Worm (Caenorhabditis elegans) whole organism, L4 larva: ENCODE data around the gene slc-25A10.

Experiments used
- D1046.2 ChIP-seq: fragments of 200-800 bp; sonication (Bioruptor generic); IDR thresholded peaks from 2 replicates; pipeline ENCODE4 v1.3.6; 2022; ENCODE audit warnings: missing genetic modification characterization, missing compliant biosample characterization
- F26F4.8 ChIP-seq: fragments of 200-800 bp; sonication (Bioruptor generic); conservative IDR thresholded peaks from 2 replicates; pipeline ENCODE4 v1.3.6; 2022; ENCODE audit warnings: missing genetic modification characterization, missing compliant biosample characterization
- R02D3.7 ChIP-seq: fragments of 150-350 bp; sonication (generic microtip); optimal IDR thresholded peaks from 3 replicates; lab custom pipeline; 2014; ENCODE audit warnings: missing biosample characterization, missing genetic modification characterization
- Y48G9A.11 ChIP-seq: fragments of 200-800 bp; sonication (Bioruptor generic); IDR thresholded peaks from 2 replicates; pipeline ENCODE4 v1.3.6; 2022; ENCODE audit warnings: missing genetic modification reagents, missing genetic modification characterization, missing compliant biosample characterization
- Y5F2A.4 ChIP-seq: fragments of 200-800 bp; sonication (Bioruptor generic); optimal IDR thresholded peaks from 2 replicates; lab custom pipeline; 2018; ENCODE audit warnings: mild to moderate bottlenecking, missing genetic modification characterization, missing compliant biosample characterization
- ZK337.2 ChIP-seq: fragments of 200-800 bp; sonication (Bioruptor generic); IDR thresholded peaks from 2 replicates; pipeline ENCODE4 v1.3.6; 2022; ENCODE audit warnings: missing genetic modification reagents, missing genetic modification characterization, missing compliant biosample characterization
- ZK546.5 ChIP-seq, 2 experiments: sonication (generic microtip); optimal IDR thresholded peaks; 2 replicates each; lab custom pipeline; 2017; ENCODE audit warnings: missing biosample characterization in 2 of 2, missing genetic modification characterization in 2 of 2
- arid-1 ChIP-seq: fragments of 200-800 bp; sonication (Bioruptor generic); conservative IDR thresholded peaks from 2 replicates; pipeline ENCODE4 v1.3.6; 2022; ENCODE audit warnings: missing genetic modification reagents, missing genetic modification characterization, missing compliant biosample characterization
- attf-4 ChIP-seq: sonication (generic microtip); optimal IDR thresholded peaks from 3 replicates; lab custom pipeline; 2017; ENCODE audit warnings: missing biosample characterization, missing genetic modification characterization
- ceh-20 ChIP-seq: fragments of 200-800 bp; sonication (Bioruptor generic); IDR thresholded peaks from 2 replicates; pipeline ENCODE4 v1.3.6; 2022; ENCODE audit warnings: missing genetic modification reagents, missing genetic modification characterization, missing compliant biosample characterization
- ceh-82 ChIP-seq: sonication (generic microtip); optimal IDR thresholded peaks from 2 replicates; lab custom pipeline; 2017; ENCODE audit warnings: missing biosample characterization, missing genetic modification characterization
- ces-1 ChIP-seq: fragments of 150-350 bp; sonication (generic microtip); optimal IDR thresholded peaks from 4 replicates; lab custom pipeline; 2014; ENCODE audit warnings: missing biosample characterization, missing genetic modification reagents, missing genetic modification characterization
- daf-12 ChIP-seq: fragments of 150-350 bp; optimal IDR thresholded peaks from 2 replicates; lab custom pipeline; 2014; ENCODE audit warnings: missing biosample characterization, missing genetic modification reagents, missing genetic modification characterization
- daf-19 ChIP-seq: fragments of 200-800 bp; sonication (Bioruptor generic); conservative IDR thresholded peaks from 2 replicates; pipeline ENCODE4 v1.3.6; 2022; ENCODE audit warnings: missing genetic modification characterization, missing compliant biosample characterization
- dmd-8 ChIP-seq: fragments of 200-800 bp; sonication (Bioruptor generic); IDR thresholded peaks from 2 replicates; pipeline ENCODE4 v1.3.6; 2022; ENCODE audit warnings: missing genetic modification characterization, missing compliant biosample characterization
- dpl-1 ChIP-seq: fragments of 150-350 bp; optimal IDR thresholded peaks from 2 replicates; lab custom pipeline; 2014; ENCODE audit warnings: missing biosample characterization, missing genetic modification reagents, missing genetic modification characterization
- dve-1 ChIP-seq: sonication (generic microtip); optimal IDR thresholded peaks from 2 replicates; lab custom pipeline; 2017; ENCODE audit warnings: antibody characterized with exemption, mild to moderate bottlenecking, missing genetic modification characterization, missing compliant biosample characterization; ENCODE audit not compliant: insufficient read depth
- fos-1 ChIP-seq: fragments of 150-350 bp; optimal IDR thresholded peaks from 2 replicates; lab custom pipeline; 2014; ENCODE audit warnings: missing biosample characterization, missing genetic modification characterization
- gei-8 ChIP-seq: fragments of 200-800 bp; sonication (Bioruptor generic); optimal IDR thresholded peaks from 2 replicates; lab custom pipeline; 2018; ENCODE audit warnings: mild to moderate bottlenecking, missing genetic modification characterization, missing compliant biosample characterization
- hif-1 ChIP-seq, 2 experiments: sonication (generic microtip); optimal IDR thresholded peaks; 2 replicates each; lab custom pipeline; 2016 to 2017; ENCODE audit warnings: missing compliant biosample characterization in 2 of 2, missing genetic modification characterization in 2 of 2, missing genetic modification reagents in 2 of 2, missing genotype in 2 of 2, mild to moderate bottlenecking in 1 of 2
- hmg-1.1 ChIP-seq: fragments of 200-800 bp; sonication (Bioruptor generic); IDR thresholded peaks from 2 replicates; pipeline ENCODE4 v1.3.6; 2022; ENCODE audit warnings: missing genetic modification reagents, missing genetic modification characterization, missing compliant biosample characterization
- jun-1 ChIP-seq: fragments of 150-350 bp; optimal IDR thresholded peaks from 2 replicates; lab custom pipeline; 2014; ENCODE audit warnings: missing biosample characterization, missing genetic modification reagents, missing genetic modification characterization
- lin-1 ChIP-seq: fragments of 200-800 bp; sonication (Bioruptor generic); IDR thresholded peaks from 2 replicates; pipeline ENCODE4 v1.3.6; 2022; ENCODE audit warnings: missing genetic modification reagents, missing genetic modification characterization, missing compliant biosample characterization
- lin-13 ChIP-seq: fragments of 150-350 bp; optimal IDR thresholded peaks from 2 replicates; lab custom pipeline; 2014; ENCODE audit warnings: missing biosample characterization, missing genetic modification reagents, missing genetic modification characterization
- lin-15B ChIP-seq: fragments of 150-350 bp; sonication (generic microtip); optimal IDR thresholded peaks from 3 replicates; lab custom pipeline; 2014; ENCODE audit warnings: missing biosample characterization, missing genetic modification characterization
- lin-29 ChIP-seq: fragments of 200-800 bp; sonication (Bioruptor generic); IDR thresholded peaks from 2 replicates; pipeline ENCODE4 v1.3.6; 2022; ENCODE audit warnings: missing genetic modification reagents, missing genetic modification characterization, missing compliant biosample characterization
- lir-3 ChIP-seq: sonication (generic microtip); optimal IDR thresholded peaks from 2 replicates; lab custom pipeline; 2016; ENCODE audit warnings: mild to moderate bottlenecking, missing genetic modification characterization, missing compliant biosample characterization
- madf-5 ChIP-seq, 2 experiments: fragments of 200-800 bp; sonication (Bioruptor generic); IDR thresholded peaks; 2 replicates each; pipeline ENCODE4 v1.3.6; 2022; ENCODE audit warnings: missing compliant biosample characterization in 2 of 2, missing genetic modification characterization in 2 of 2
- madf-9 ChIP-seq: fragments of 200-800 bp; sonication (Bioruptor generic); conservative IDR thresholded peaks from 2 replicates; pipeline ENCODE4 v1.3.6; 2022; ENCODE audit warnings: missing genetic modification reagents, missing genetic modification characterization, missing compliant biosample characterization
- mes-2 ChIP-seq: sonication (generic microtip); optimal IDR thresholded peaks from 2 replicates; lab custom pipeline; 2016; ENCODE audit warnings: missing genotype, mild to moderate bottlenecking, missing genetic modification characterization, missing compliant biosample characterization; ENCODE audit not compliant: poor library complexity, severe bottlenecking
- mxl-3 ChIP-seq: fragments of 200-800 bp; sonication (Bioruptor generic); optimal IDR thresholded peaks from 2 replicates; lab custom pipeline; 2018; ENCODE audit warnings: mild to moderate bottlenecking, missing genetic modification characterization, missing compliant biosample characterization
- nhr-10 ChIP-seq: fragments of 150-350 bp; optimal IDR thresholded peaks from 2 replicates; lab custom pipeline; 2014; ENCODE audit warnings: missing biosample characterization, missing genetic modification characterization
- nhr-237 ChIP-seq: sonication (generic microtip); optimal IDR thresholded peaks from 2 replicates; lab custom pipeline; 2017; ENCODE audit warnings: missing biosample characterization, missing genetic modification characterization
- nhr-25 ChIP-seq: sonication (generic microtip); optimal IDR thresholded peaks from 2 replicates; lab custom pipeline; 2017; ENCODE audit warnings: missing genetic modification characterization, mild to moderate bottlenecking, missing compliant biosample characterization, antibody characterized with exemption, moderate library complexity, borderline replicate concordance; ENCODE audit not compliant: insufficient read depth
- nhr-48 ChIP-seq: sonication (generic microtip); optimal IDR thresholded peaks from 2 replicates; lab custom pipeline; 2016; ENCODE audit warnings: mild to moderate bottlenecking, missing genetic modification characterization, missing compliant biosample characterization
- nhr-77 ChIP-seq: fragments of 150-350 bp; optimal IDR thresholded peaks from 2 replicates; lab custom pipeline; 2014; ENCODE audit warnings: missing biosample characterization, missing genetic modification characterization
- php-3 ChIP-seq: fragments of 200-800 bp; sonication (Bioruptor generic); IDR thresholded peaks from 2 replicates; pipeline ENCODE4 v1.3.6; 2022; ENCODE audit warnings: missing genetic modification reagents, missing genetic modification characterization, missing compliant biosample characterization
- rbr-2 ChIP-seq: sonication (generic microtip); optimal IDR thresholded peaks from 2 replicates; lab custom pipeline; 2016; ENCODE audit warnings: missing genotype, missing genetic modification characterization, missing compliant biosample characterization
- saeg-2 ChIP-seq: fragments of 200-800 bp; sonication (Bioruptor generic); IDR thresholded peaks from 2 replicates; pipeline ENCODE4 v1.3.6; 2022; ENCODE audit warnings: missing genetic modification reagents, missing genetic modification characterization, missing compliant biosample characterization
- sdz-12 ChIP-seq: fragments of 200-800 bp; sonication (Bioruptor generic); optimal IDR thresholded peaks from 2 replicates; lab custom pipeline; 2018; ENCODE audit warnings: mild to moderate bottlenecking, missing genetic modification characterization, missing compliant biosample characterization
- set-16 ChIP-seq: fragments of 200-800 bp; sonication (Bioruptor generic); IDR thresholded peaks from 2 replicates; pipeline ENCODE4 v1.3.6; 2022; ENCODE audit warnings: missing genetic modification reagents, missing genetic modification characterization, missing compliant biosample characterization
- skn-1 ChIP-seq: fragments of 150-350 bp; optimal IDR thresholded peaks from 2 replicates; lab custom pipeline; 2014; ENCODE audit warnings: missing biosample characterization, missing genetic modification characterization
- snpc-1.2 ChIP-seq: fragments of 200-800 bp; sonication (Bioruptor generic); IDR thresholded peaks from 2 replicates; pipeline ENCODE4 v1.3.6; 2022; ENCODE audit warnings: missing genetic modification reagents, missing genetic modification characterization, missing compliant biosample characterization
- spr-1 ChIP-seq: sonication (generic microtip); optimal IDR thresholded peaks from 2 replicates; lab custom pipeline; 2016; ENCODE audit warnings: mild to moderate bottlenecking, missing genetic modification characterization, missing compliant biosample characterization
- unc-130 ChIP-seq: sonication (generic microtip); optimal IDR thresholded peaks from 2 replicates; lab custom pipeline; 2016; ENCODE audit warnings: missing genetic modification reagents, missing genetic modification characterization, missing compliant biosample characterization
- unc-39 ChIP-seq: sonication (generic microtip); optimal IDR thresholded peaks from 2 replicates; lab custom pipeline; 2017; ENCODE audit warnings: missing biosample characterization, missing genetic modification characterization
- vab-7 ChIP-seq: fragments of 200-800 bp; sonication (Bioruptor generic); IDR thresholded peaks from 2 replicates; pipeline ENCODE4 v1.3.6; 2022; ENCODE audit warnings: missing genetic modification reagents, missing genetic modification characterization, missing compliant biosample characterization
- zag-1 ChIP-seq: fragments of 150-350 bp; optimal IDR thresholded peaks from 2 replicates; lab custom pipeline; 2014; ENCODE audit warnings: missing biosample characterization, missing genetic modification characterization
- zip-2 ChIP-seq: fragments of 150-350 bp; optimal IDR thresholded peaks from 2 replicates; lab custom pipeline; 2014; ENCODE audit warnings: missing biosample characterization, missing genetic modification characterization
- ztf-11 ChIP-seq: fragments of 150-350 bp; optimal IDR thresholded peaks from 2 replicates; lab custom pipeline; 2014; ENCODE audit warnings: missing biosample characterization, missing genetic modification characterization

Gene slc-25A10

DNA sequence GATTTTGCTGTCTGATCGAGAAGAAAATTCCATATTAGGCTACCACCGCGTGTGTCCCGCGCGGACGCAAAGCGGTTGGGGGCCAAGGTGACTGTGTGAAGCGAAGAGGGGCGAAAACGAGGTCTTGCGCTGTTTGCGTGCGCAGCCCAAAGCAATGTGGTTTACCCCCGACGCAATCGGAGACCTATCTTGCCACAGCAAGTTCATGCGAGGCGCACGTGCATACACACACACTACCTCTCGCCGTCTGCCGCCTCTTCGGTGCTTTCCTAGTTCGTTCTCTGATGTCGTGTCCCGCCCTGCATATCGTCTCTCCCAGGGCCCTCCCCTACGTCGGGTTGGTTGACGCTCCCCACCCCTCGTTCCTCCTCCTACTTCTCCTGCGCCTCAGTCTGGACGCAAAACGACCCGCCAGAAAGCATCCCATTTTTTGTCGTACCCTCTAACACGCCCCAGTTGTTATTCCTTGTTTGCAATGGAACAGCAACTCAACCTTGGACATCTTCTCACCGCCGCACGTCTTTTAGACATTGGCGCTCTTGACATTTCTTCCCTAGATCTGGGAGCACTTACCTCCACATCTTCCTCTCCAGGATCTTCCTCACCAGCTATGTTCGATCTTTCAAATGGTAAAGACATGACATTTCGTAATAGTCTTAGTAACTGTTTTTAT lies 16.7 kb upstream of the slc-25A10 start, which contains the start of gene mdl-1 (continued):
- no peak for TF ChIP-seq daf-12 (tag; lab: Kevin White, UChicago)
- TF ChIP-seq hmg-1.1 (GFP tag; lab: Robert Waterston, UW), result peak; percentile 90
- no peak for TF ChIP-seq lir-3
- TF ChIP-seq unc-130 (GFP tag; lab: Kevin White, UChicago), result no peak
- TF ChIP-seq unc-39 (tag; lab: Kevin White, UChicago), result no peak
- peak; percentile 73; the same call in 1 of the 2 replicates for TF ChIP-seq daf-19
- TF ChIP-seq hif-1 (tag; optimal IDR thresholded peaks at IDR 0.05; lab: Kevin White, UChicago), result peak; percentile 37 to 95
- TF ChIP-seq Y5F2A.4 (GFP tag; lab: Kevin White, UChicago), result peak; percentile 8
- TF ChIP-seq set-16, result peak; percentile 98
- no peak for TF ChIP-seq ztf-11 (tag; lab: Kevin White, UChicago)
- no peak for TF ChIP-seq Y48G9A.11
- TF ChIP-seq rbr-2 (tag; lab: Kevin White, UChicago), result peak; percentile 87
- no peak for TF ChIP-seq fos-1 (tag; lab: Kevin White, UChicago)
- peak; percentile 82 for TF ChIP-seq lin-13 (GFP tag; lab: Kevin White, UChicago)
- peak; percentile 64; the same call in 1 of the 2 replicates for TF ChIP-seq php-3 (GFP tag; lab: Robert Waterston, UW)
- TF ChIP-seq lin-29 (GFP tag; lab: Robert Waterston, UW), result peak; percentile 68; the same call in 1 of the 2 replicates
- TF ChIP-seq mes-2 (tag; lab: Kevin White, UChicago), result peak; percentile 76
- TF ChIP-seq lin-1 (GFP tag; lab: Robert Waterston, UW), result peak; percentile 73
- TF ChIP-seq spr-1, result peak; percentile 57
- peak; percentile 16 for TF ChIP-seq nhr-237 (tag; lab: Kevin White, UChicago)
- peak; percentile 90 for TF ChIP-seq saeg-2 (GFP tag; lab: Robert Waterston, UW)
- TF ChIP-seq attf-4 (tag; lab: Kevin White, UChicago), result peak; percentile 35
- TF ChIP-seq F26F4.8 (GFP tag; lab: Robert Waterston, UW), result no peak
- peak; percentile 95 for TF ChIP-seq ceh-20 (GFP tag; lab: Robert Waterston, UW)
- TF ChIP-seq jun-1 (tag; lab: Kevin White, UChicago), result peak; percentile 52
- peak; percentile 72 for TF ChIP-seq arid-1 (GFP tag; lab: Robert Waterston, UW)
- TF ChIP-seq zag-1, result peak; percentile 50
- TF ChIP-seq mxl-3, result peak; percentile 98
- TF ChIP-seq skn-1 (tag; lab: Kevin White, UChicago), result no peak
- no peak for TF ChIP-seq dmd-8
- no peak for TF ChIP-seq D1046.2 (GFP tag; lab: Robert Waterston, UW)
- TF ChIP-seq sdz-12 (GFP tag; lab: Kevin White, UChicago), result no peak
- TF ChIP-seq nhr-48 (tag; lab: Kevin White, UChicago), result peak; percentile 99
- peak; percentile 86 for TF ChIP-seq gei-8
- TF ChIP-seq nhr-25 (tag; lab: Kevin White, UChicago), result peak; percentile 96
- TF ChIP-seq ZK337.2 (GFP tag; lab: Robert Waterston, UW), result no peak
- no peak for TF ChIP-seq zip-2 (tag; lab: Kevin White, UChicago)
- peak; percentile 81 for TF ChIP-seq nhr-10
- no peak for TF ChIP-seq lin-15B (tag; lab: Kevin White, UChicago)
- TF ChIP-seq ZK546.5 (tag; optimal IDR thresholded peaks at IDR 0.05; lab: Kevin White, UChicago), result no peak
- no peak for TF ChIP-seq vab-7
- 0 out of 2 replicates have a peak, but pooled peaks have one; percentile 16 for TF ChIP-seq snpc-1.2 (GFP tag; lab: Robert Waterston, UW)
- peak; percentile 43 for TF ChIP-seq dpl-1 (GFP tag; lab: Kevin White, UChicago)
- TF ChIP-seq ceh-82, result no peak
- TF ChIP-seq ces-1 (GFP tag; lab: Kevin White, UChicago), result no peak
- TF ChIP-seq nhr-77, result peak; percentile 62
- TF ChIP-seq madf-5 (GFP tag; IDR thresholded peaks at IDR 0.05; lab: Robert Waterston, UW), result 0 out of 4 replicates have a peak, but pooled peaks of 1 of the 2 experiments have one; percentile 45
- TF ChIP-seq dve-1 (tag; lab: Kevin White, UChicago), result peak; percentile 87
- TF ChIP-seq madf-9 (GFP tag; lab: Robert Waterston, UW), result peak; percentile 67
- TF ChIP-seq R02D3.7, result no peak
